Fruit fly (Drosophila melanogaster): ENCODE measurements around the gene Sidpn.

- no peak for TF ChIP-seq ovo (GFP tag; optimal IDR thresholded peaks at IDR 0.05)
- no peak for TF ChIP-seq CG5204 (GFP tag; optimal IDR thresholded peaks at IDR 0.05)
- TF ChIP-seq CG7045 (GFP tag; optimal IDR thresholded peaks at IDR 0.05), result no peak
- TF ChIP-seq cnc (optimal IDR thresholded peaks at IDR 0.05), result no peak
- TF ChIP-seq CG33017 (tag; optimal IDR thresholded peaks at IDR 0.05), result no peak
- no peak for TF ChIP-seq Hr96 (GFP tag; optimal IDR thresholded peaks at IDR 0.05)
- no peak for TF ChIP-seq CG7101 (tag; optimal IDR thresholded peaks at IDR 0.05)
- no peak for TF ChIP-seq kay (GFP tag; ENCODE audit: borderline replicate concordance)
- no peak for TF ChIP-seq pad (GFP tag; optimal IDR thresholded peaks at IDR 0.05)
- TF ChIP-seq bab1 (GFP tag; optimal IDR thresholded peaks at IDR 0.05), result no peak
- TF ChIP-seq Crg-1 (GFP tag; optimal IDR thresholded peaks at IDR 0.05), result no peak
Observed at dm6 chr2L:19017060-19017459, 10.4 kb upstream of the Sidpn start.

Measured in whole organism, adult.